Fruit fly (Drosophila melanogaster) whole organism, embryonic: ENCODE measurements around the gene CG31157.

Source experiments
- Adf1 ChIP-seq: fragments of 200-800 bp; sonication (Bioruptor generic); IDR thresholded peaks from 2 replicates; pipeline ENCODE4 v1.3.6; 2022; ENCODE audit warnings: missing biosample characterization, missing genetic modification characterization
- Atf-2 ChIP-seq: fragments of 200-800 bp; sonication (Bioruptor generic); optimal IDR thresholded peaks from 2 replicates; lab custom pipeline; 2016; ENCODE audit warnings: missing biosample characterization, missing genetic modification characterization
- CG10321 ChIP-seq: fragments of 200-800 bp; sonication (Bioruptor generic); IDR thresholded peaks from 2 replicates; pipeline ENCODE4 v1.3.6; 2022; ENCODE audit warnings: missing biosample characterization, missing genetic modification characterization
- CG10431 ChIP-seq: fragments of 200-800 bp; sonication (Bioruptor generic); optimal IDR thresholded peaks from 3 replicates; lab custom pipeline; 2018; ENCODE audit warnings: missing biosample characterization, mild to moderate bottlenecking, missing genetic modification characterization
- CG11456 ChIP-seq: fragments of 200-800 bp; sonication (Bioruptor generic); IDR thresholded peaks from 3 replicates; pipeline ENCODE4 v1.3.6; 2022; ENCODE audit warnings: missing biosample characterization, missing genetic modification characterization
- CG11504 ChIP-seq: fragments of 200-800 bp; sonication (Bioruptor generic); optimal IDR thresholded peaks from 3 replicates; lab custom pipeline; 2019; ENCODE audit warnings: missing biosample characterization, mild to moderate bottlenecking, missing genetic modification characterization, moderate library complexity
- CG12155 ChIP-seq: fragments of 200-800 bp; sonication (Bioruptor generic); optimal IDR thresholded peaks from 3 replicates; lab custom pipeline; 2016; ENCODE audit warnings: missing biosample characterization, missing genetic modification characterization
- CG17829 ChIP-seq: fragments of 200-800 bp; optimal IDR thresholded peaks from 2 replicates; lab custom pipeline; 2019; ENCODE audit warnings: missing biosample characterization, mild to moderate bottlenecking, missing genetic modification characterization, moderate library complexity
- CG1832 ChIP-seq: fragments of 200-800 bp; sonication (Bioruptor generic); optimal IDR thresholded peaks from 2 replicates; lab custom pipeline; 2017; ENCODE audit warnings: missing biosample characterization, mild to moderate bottlenecking, missing genetic modification characterization, inconsistent platforms
- CG18599 ChIP-seq: fragments of 200-800 bp; sonication (Bioruptor generic); optimal IDR thresholded peaks from 3 replicates; lab custom pipeline; 2017; ENCODE audit warnings: missing biosample characterization, missing genetic modification characterization, mild to moderate bottlenecking, moderate library complexity, missing genetic modification reagents
- CG2712 ChIP-seq: fragments of 200-800 bp; optimal IDR thresholded peaks from 3 replicates; lab custom pipeline; 2019; ENCODE audit warnings: missing biosample characterization, mild to moderate bottlenecking, missing genetic modification characterization, moderate library complexity
- CG30431 ChIP-seq: fragments of 200-800 bp; sonication (Bioruptor generic); optimal IDR thresholded peaks from 2 replicates; lab custom pipeline; 2017; ENCODE audit warnings: missing biosample characterization, missing genetic modification characterization
- CG31365 ChIP-seq: fragments of 200-800 bp; sonication (Bioruptor generic); optimal IDR thresholded peaks from 2 replicates; lab custom pipeline; 2018; ENCODE audit warnings: missing biosample characterization, mild to moderate bottlenecking, missing genetic modification characterization
- CG32767 ChIP-seq: fragments of 200-800 bp; sonication (Bioruptor generic); IDR thresholded peaks from 2 replicates; pipeline ENCODE4 v1.3.6; 2022; ENCODE audit warnings: missing biosample characterization, missing genetic modification characterization
- CG4854 ChIP-seq: fragments of 200-800 bp; sonication (Bioruptor generic); optimal IDR thresholded peaks from 2 replicates; lab custom pipeline; 2016; ENCODE audit warnings: missing biosample characterization, missing genetic modification characterization, inconsistent platforms
- CG8281 ChIP-seq: fragments of 200-800 bp; sonication (Bioruptor generic); optimal IDR thresholded peaks from 2 replicates; lab custom pipeline; 2018; ENCODE audit warnings: missing biosample characterization, mild to moderate bottlenecking, missing genetic modification characterization, moderate library complexity
- CG8359 ChIP-seq: fragments of 200-800 bp; sonication (Bioruptor generic); optimal IDR thresholded peaks from 2 replicates; lab custom pipeline; 2017; ENCODE audit warnings: missing biosample characterization, mild to moderate bottlenecking, missing genetic modification characterization, borderline replicate concordance
- CG8765 ChIP-seq: fragments of 200-800 bp; sonication (Bioruptor generic); IDR thresholded peaks from 2 replicates; pipeline ENCODE4 v1.3.6; 2022; ENCODE audit warnings: missing biosample characterization, missing genetic modification characterization
- CG9437 ChIP-seq: fragments of 200-800 bp; sonication (Bioruptor generic); optimal IDR thresholded peaks from 2 replicates; lab custom pipeline; 2018; ENCODE audit warnings: missing biosample characterization, mild to moderate bottlenecking, missing genetic modification characterization
- D ChIP-seq, 2 experiments: fragments of 200-800 bp in 1 of 2; fragments of >200 bp in 1 of 2; sonication (Bioruptor generic) in 1 of 2; optimal IDR thresholded peaks; 2 replicates in 1 of 2; 3 replicates in 1 of 2; lab custom pipeline; 2017; ENCODE audit warnings: mild to moderate bottlenecking in 1 of 2, missing biosample characterization in 1 of 2, missing genetic modification characterization in 1 of 2, missing genetic modification reagents in 1 of 2
- D19A ChIP-seq: fragments of 200-800 bp; optimal IDR thresholded peaks from 3 replicates; lab custom pipeline; 2019; ENCODE audit warnings: missing biosample characterization, mild to moderate bottlenecking, missing genetic modification characterization, moderate library complexity
- Dbx ChIP-seq: fragments of 200-800 bp; sonication (Bioruptor generic); IDR thresholded peaks from 3 replicates; pipeline ENCODE4 v1.3.6; 2022; ENCODE audit warnings: missing biosample characterization, missing genetic modification characterization
- Dip2 ChIP-seq: fragments of 200-800 bp; sonication (Bioruptor generic); IDR thresholded peaks from 2 replicates; pipeline ENCODE4 v1.3.6; 2022; ENCODE audit warnings: missing biosample characterization, missing genetic modification characterization
- Dll ChIP-seq: fragments of 200-800 bp; sonication (Bioruptor generic); IDR thresholded peaks from 4 replicates; pipeline ENCODE4 v1.3.6; 2022; ENCODE audit warnings: missing biosample characterization, missing genetic modification characterization; ENCODE audit not compliant: partially characterized antibody
- HLH54F ChIP-seq: fragments of 200-800 bp; sonication (Bioruptor generic); optimal IDR thresholded peaks from 3 replicates; lab custom pipeline; 2016; ENCODE audit warnings: missing biosample characterization, missing genetic modification characterization
- MESR4 ChIP-seq: fragments of 200-800 bp; sonication (Bioruptor generic); optimal IDR thresholded peaks from 2 replicates; lab custom pipeline; 2018; ENCODE audit warnings: missing biosample characterization, mild to moderate bottlenecking, missing genetic modification characterization, moderate library complexity
- Meics ChIP-seq: fragments of 200-800 bp; sonication (Bioruptor generic); optimal IDR thresholded peaks from 2 replicates; lab custom pipeline; 2017; ENCODE audit warnings: missing biosample characterization, mild to moderate bottlenecking, missing genetic modification characterization
- Oaz ChIP-seq: fragments of 200-800 bp; sonication (Bioruptor generic); IDR thresholded peaks from 2 replicates; pipeline ENCODE4 v1.3.6; 2022; ENCODE audit warnings: missing biosample characterization, missing genetic modification characterization
- ab ChIP-seq: fragments of 200-800 bp; sonication (Bioruptor generic); optimal IDR thresholded peaks from 2 replicates; lab custom pipeline; 2016; ENCODE audit warnings: missing biosample characterization, missing genetic modification characterization
- amos ChIP-seq: fragments of 200-800 bp; sonication (Bioruptor generic); IDR thresholded peaks from 2 replicates; pipeline ENCODE4 v1.3.6; 2022; ENCODE audit warnings: missing biosample characterization, missing genetic modification characterization; ENCODE audit not compliant: partially characterized antibody
- bab2 ChIP-seq: fragments of 200-800 bp; sonication (Bioruptor generic); optimal IDR thresholded peaks from 2 replicates; lab custom pipeline; 2016; ENCODE audit warnings: missing biosample characterization, missing genetic modification characterization
- cato ChIP-seq: fragments of 200-800 bp; sonication (Bioruptor generic); optimal IDR thresholded peaks from 2 replicates; lab custom pipeline; 2016; ENCODE audit warnings: missing biosample characterization, missing genetic modification characterization, borderline replicate concordance
- chinmo ChIP-seq: fragments of 200-800 bp; sonication (Bioruptor generic); IDR thresholded peaks from 4 replicates; pipeline ENCODE4 v1.3.6; 2022; ENCODE audit warnings: missing biosample characterization, missing genetic modification characterization; ENCODE audit not compliant: partially characterized antibody
- ems ChIP-seq: fragments of 200-800 bp; sonication (Bioruptor generic); optimal IDR thresholded peaks from 3 replicates; lab custom pipeline; 2016; ENCODE audit warnings: missing biosample characterization, missing genetic modification characterization
- maf-S ChIP-seq: fragments of 200-800 bp; sonication (Bioruptor generic); optimal IDR thresholded peaks from 2 replicates; lab custom pipeline; 2016; ENCODE audit warnings: missing biosample characterization, missing genetic modification characterization
- mirr ChIP-seq: fragments of 200-800 bp; sonication (Bioruptor generic); optimal IDR thresholded peaks from 3 replicates; lab custom pipeline; 2018; ENCODE audit warnings: missing biosample characterization, mild to moderate bottlenecking, missing genetic modification characterization
- nerfin-1 ChIP-seq: fragments of 200-800 bp; sonication (Bioruptor generic); optimal IDR thresholded peaks from 3 replicates; lab custom pipeline; 2019; ENCODE audit warnings: missing biosample characterization, mild to moderate bottlenecking, missing genetic modification characterization, moderate library complexity
- otp ChIP-seq: fragments of 200-800 bp; sonication (Bioruptor generic); IDR thresholded peaks from 3 replicates; pipeline ENCODE4, ENCODE4 v1.3.6; 2022; ENCODE audit warnings: missing biosample characterization, missing genetic modification characterization
- pan ChIP-seq, 4 experiments: fragments of >200 bp in 3 of 4; fragments of 200-800 bp in 1 of 4; sonication (Bioruptor generic) in 1 of 4; optimal IDR thresholded peaks in 3 of 4; IDR thresholded peaks in 1 of 4; 2 replicates each; pipeline versions ENCODE4 v1.3.6 to Lab custom; 2017 to 2022; ENCODE audit warnings: missing biosample characterization in 2 of 4, missing genetic modification characterization in 2 of 4, mixed read lengths in 1 of 4
- pzg ChIP-seq: fragments of 200-800 bp; sonication (Bioruptor generic); optimal IDR thresholded peaks from 3 replicates; lab custom pipeline; 2018; ENCODE audit warnings: missing biosample characterization, mild to moderate bottlenecking, missing genetic modification characterization, moderate library complexity
- scrt ChIP-seq: fragments of 200-800 bp; sonication (Bioruptor generic); optimal IDR thresholded peaks from 2 replicates; lab custom pipeline; 2018; ENCODE audit warnings: missing biosample characterization, mild to moderate bottlenecking, missing genetic modification characterization, moderate library complexity
- tio ChIP-seq: fragments of 200-800 bp; sonication (Bioruptor generic); optimal IDR thresholded peaks from 2 replicates; lab custom pipeline; 2017; ENCODE audit warnings: missing biosample characterization, missing genetic modification characterization, inconsistent platforms
- tll ChIP-seq, 2 experiments: fragments of 200-800 bp in 1 of 2; fragments of >200 bp in 1 of 2; sonication (Bioruptor generic) in 1 of 2; optimal IDR thresholded peaks; 2 replicates each; lab custom pipeline; 2017 to 2019; ENCODE audit warnings: missing biosample characterization in 2 of 2, missing genetic modification characterization in 2 of 2, mild to moderate bottlenecking in 1 of 2, moderate library complexity in 1 of 2
- toy ChIP-seq: fragments of 200-800 bp; sonication (Bioruptor generic); IDR thresholded peaks from 2 replicates; pipeline ENCODE4 v1.3.6; 2022; ENCODE audit warnings: missing biosample characterization, missing genetic modification characterization
- tx ChIP-seq: fragments of 200-800 bp; sonication (Bioruptor generic); optimal IDR thresholded peaks from 2 replicates; lab custom pipeline; 2016; ENCODE audit warnings: missing biosample characterization, missing genetic modification characterization
- unc-4 ChIP-seq: fragments of 200-800 bp; sonication (Bioruptor generic); IDR thresholded peaks from 2 replicates; pipeline ENCODE4 v1.3.6; 2022; ENCODE audit warnings: missing biosample characterization, missing genetic modification characterization; ENCODE audit not compliant: partially characterized antibody
- unpg ChIP-seq: fragments of 200-800 bp; sonication (Bioruptor generic); optimal IDR thresholded peaks from 3 replicates; lab custom pipeline; 2018; ENCODE audit warnings: missing biosample characterization, mild to moderate bottlenecking, missing genetic modification characterization, moderate library complexity
- vnd ChIP-seq: fragments of 200-800 bp; sonication (Bioruptor generic); IDR thresholded peaks from 3 replicates; pipeline ENCODE4 v1.3.6; 2022; ENCODE audit warnings: missing biosample characterization, missing genetic modification characterization; ENCODE audit not compliant: partially characterized antibody

CG31157 gene

dm6 chr3R:13012351-13012750, 35.2 kb upstream of the CG31157 start (continued):
- TF ChIP-seq Oaz (GFP tag; lab: Robert Waterston, UW), result peak; percentile 41; the same call in 1 of the 2 replicates
- peak; percentile 32 for TF ChIP-seq MESR4
- TF ChIP-seq CG2712, result peak; percentile 36
- peak; percentile 61 for TF ChIP-seq ems (GFP tag; lab: Kevin White, UChicago)
- TF ChIP-seq vnd (GFP tag; lab: Robert Waterston, UW), result no peak
- TF ChIP-seq CG8765 (GFP tag; lab: Robert Waterston, UW), result peak; percentile 60; the same call in 1 of the 2 replicates
- peak; percentile 71 for TF ChIP-seq scrt
- peak; percentile 94 for TF ChIP-seq CG12155 (GFP tag; lab: Kevin White, UChicago)
- TF ChIP-seq Atf-2 (GFP tag; lab: Kevin White, UChicago), result peak; percentile 21
- peak; percentile 96 for TF ChIP-seq CG1832 (GFP tag; lab: Kevin White, UChicago)
- TF ChIP-seq toy (GFP tag; lab: Robert Waterston, UW), result 0 out of 2 replicates have a peak, but pooled peaks have one; percentile 13
- TF ChIP-seq Meics (GFP tag; lab: Kevin White, UChicago), result peak; percentile 59
- TF ChIP-seq unpg (GFP tag; lab: Kevin White, UChicago), result peak; percentile 52
- TF ChIP-seq CG11456 (GFP tag; lab: Robert Waterston, UW), result peak; percentile 73
- peak; percentile 27 for TF ChIP-seq Adf1 (GFP tag; lab: Robert Waterston, UW)
- TF ChIP-seq ab, result peak; percentile 31
- TF ChIP-seq D (optimal IDR thresholded peaks at IDR 0.05; lab: Kevin White, UChicago), result no peak
- peak; percentile 40 for TF ChIP-seq D (GFP tag; optimal IDR thresholded peaks at IDR 0.05; lab: Kevin White, UChicago)
- no peak for TF ChIP-seq CG8359 (GFP tag; lab: Kevin White, UChicago)
- peak; percentile 64 for TF ChIP-seq maf-S (GFP tag; lab: Kevin White, UChicago)
- TF ChIP-seq pzg (GFP tag; lab: Kevin White, UChicago), result peak; percentile 18
- peak; percentile 66; the same call in 1 of the 3 replicates for TF ChIP-seq otp (GFP tag; lab: Robert Waterston, UW)
- TF ChIP-seq pan (optimal IDR thresholded peaks at IDR 0.05; lab: Kevin White, UChicago), result no peak
- peak in 1 of 2 experiments; percentile 78 for TF ChIP-seq pan (GFP tag; optimal IDR thresholded peaks at IDR 0.05 in 1 of 2, IDR thresholded peaks at IDR 0.05 in 1 of 2)
- TF ChIP-seq bab2 (GFP tag; lab: Kevin White, UChicago), result peak; percentile 68
- no peak for TF ChIP-seq amos (GFP tag; lab: Robert Waterston, UW)
- peak; percentile 55 for TF ChIP-seq HLH54F (GFP tag; lab: Kevin White, UChicago)
- peak; percentile 75 for TF ChIP-seq CG10321
- TF ChIP-seq Dbx, result peak; percentile 53; the same call in 1 of the 3 replicates
- no peak for TF ChIP-seq CG31365 (tag; lab: Kevin White, UChicago)
- peak in 1 of 2 experiments; percentile 55 for TF ChIP-seq tll (GFP tag; optimal IDR thresholded peaks at IDR 0.05; lab: Kevin White, UChicago)
- TF ChIP-seq CG17829 (tag; lab: Kevin White, UChicago), result peak; percentile 45
- peak; percentile 39 for TF ChIP-seq nerfin-1
- no peak for TF ChIP-seq unc-4 (GFP tag; lab: Robert Waterston, UW)
- TF ChIP-seq CG18599 (GFP tag; lab: Kevin White, UChicago), result peak; percentile 73
- TF ChIP-seq CG11504 (tag; lab: Kevin White, UChicago), result peak; percentile 71
- peak; percentile 5 for TF ChIP-seq CG9437 (GFP tag; lab: Kevin White, UChicago)
- TF ChIP-seq cato (GFP tag; lab: Kevin White, UChicago), result no peak
- TF ChIP-seq tio (GFP tag; lab: Kevin White, UChicago), result no peak
- TF ChIP-seq CG10431 (GFP tag; lab: Kevin White, UChicago), result no peak
- peak; percentile 3 for TF ChIP-seq mirr (GFP tag; lab: Kevin White, UChicago)
- peak; percentile 1 for TF ChIP-seq CG30431
- no peak for TF ChIP-seq Dip2 (GFP tag; lab: Robert Waterston, UW)
- TF ChIP-seq D19A (tag; lab: Kevin White, UChicago), result peak; percentile 53
- TF ChIP-seq CG8281, result no peak
- TF ChIP-seq CG4854 (GFP tag; lab: Kevin White, UChicago), result peak; percentile 25
- 0 out of 2 replicates have a peak, but pooled peaks have one; percentile 45 for TF ChIP-seq CG32767 (GFP tag; lab: Robert Waterston, UW)
- TF ChIP-seq chinmo, result 0 out of 4 replicates have a peak, but pooled peaks have one; percentile 67
- peak; percentile 21 for TF ChIP-seq tx (GFP tag; lab: Kevin White, UChicago)
- TF ChIP-seq Dll (GFP tag; lab: Robert Waterston, UW), result no peak
